Fruit fly (Drosophila melanogaster): ENCODE results near the gene KdelR.

DNA sequence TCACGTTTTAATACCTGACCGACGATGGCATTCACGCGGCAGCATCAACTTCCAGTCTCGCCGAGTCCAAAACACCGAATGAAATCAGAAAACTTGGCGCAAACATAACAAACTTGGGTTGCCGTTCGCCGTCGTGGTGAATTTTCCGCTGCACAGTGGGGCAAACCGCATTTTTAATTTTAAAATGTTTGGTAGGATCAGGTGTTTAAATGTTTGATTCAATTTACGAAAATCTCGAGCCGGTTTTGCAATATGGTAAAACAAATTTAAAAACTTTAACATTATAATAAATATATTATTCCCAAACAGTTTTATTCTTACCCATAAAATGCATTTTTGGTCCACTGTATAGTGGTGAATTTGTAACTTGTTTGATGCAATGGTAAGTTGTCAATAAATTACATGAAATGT lies 47.6 kb downstream of the KdelR start, which contains the start of gene RluA-1:
- TF ChIP-seq CTCF (optimal IDR thresholded peaks at IDR 0.05) = no peak
- no peak for TF ChIP-seq CG8478 (optimal IDR thresholded peaks at IDR 0.05)
